Worm (Caenorhabditis elegans) whole organism, L3 larva: ENCODE data around the gene E02H4.6.

ENCODE experiments used
- R02D3.7 ChIP-seq: fragments of 150-350 bp; optimal IDR thresholded peaks from 2 replicates; lab custom pipeline; 2014; ENCODE audit warnings: missing biosample characterization, missing genetic modification characterization
- ceh-16 ChIP-seq: sonication (generic microtip); optimal IDR thresholded peaks from 2 replicates; lab custom pipeline; 2017; ENCODE audit warnings: missing biosample characterization, missing genetic modification characterization
- elt-3 ChIP-seq, 3 experiments: fragments of 150-350 bp in 1 of 3; sonication (generic microtip) in 2 of 3; optimal IDR thresholded peaks; 2 replicates in 2 of 3; 4 replicates in 1 of 3; lab custom pipeline; 2014 to 2017; ENCODE audit warnings: missing biosample characterization in 3 of 3, missing genetic modification characterization in 3 of 3
- hmg-11 ChIP-seq: sonication (generic microtip); optimal IDR thresholded peaks from 2 replicates; lab custom pipeline; 2016; ENCODE audit warnings: missing genetic modification characterization, missing compliant biosample characterization
- lin-15B ChIP-seq: fragments of 150-350 bp; optimal IDR thresholded peaks from 2 replicates; lab custom pipeline; 2014; ENCODE audit warnings: missing biosample characterization, missing genetic modification characterization
- mdl-1 ChIP-seq: fragments of 150-350 bp; optimal IDR thresholded peaks from 2 replicates; lab custom pipeline; 2014; ENCODE audit warnings: missing biosample characterization, missing genetic modification characterization
- nfya-1 ChIP-seq: sonication (generic microtip); optimal IDR thresholded peaks from 2 replicates; lab custom pipeline; 2017; ENCODE audit warnings: missing genetic modification characterization, mild to moderate bottlenecking, missing compliant biosample characterization, antibody characterized with exemption, moderate library complexity; ENCODE audit not compliant: insufficient read depth
- pha-4 ChIP-seq: fragments of 150-350 bp; optimal IDR thresholded peaks from 2 replicates; lab custom pipeline; 2014; ENCODE audit warnings: missing biosample characterization, missing genetic modification reagents, missing genetic modification characterization
- unc-39 ChIP-seq: sonication (generic microtip); optimal IDR thresholded peaks from 4 replicates; lab custom pipeline; 2017; ENCODE audit warnings: missing biosample characterization, missing genetic modification characterization

ce11 chrX:14296559-14296958 is 44.6 kb upstream of the E02H4.6 start, which contains the start of gene madd-3:
- TF ChIP-seq ceh-16 (tag; lab: Kevin White, UChicago), result no peak
- TF ChIP-seq hmg-11, result no peak
- TF ChIP-seq lin-15B, result no peak
- no peak for TF ChIP-seq R02D3.7 (tag; lab: Kevin White, UChicago)
- no peak for TF ChIP-seq nfya-1 (tag; lab: Kevin White, UChicago)
- TF ChIP-seq unc-39 (tag; lab: Kevin White, UChicago), result no peak
- no peak for TF ChIP-seq pha-4 (tag; lab: Kevin White, UChicago)
- no peak for TF ChIP-seq mdl-1 (tag; lab: Kevin White, UChicago)
- no peak for TF ChIP-seq elt-3 (tag; optimal IDR thresholded peaks at IDR 0.05; lab: Kevin White, UChicago)
